Fruit fly (Drosophila melanogaster) whole organism, embryonic: ENCODE data around the gene slp1.
A peak's percentile ranks its signal among the peaks of the same experiment; 100 is the strongest.

Experiments used
- B-H1 ChIP-seq: fragments of 200-800 bp; sonication (Bioruptor generic); IDR thresholded peaks from 3 replicates; pipeline ENCODE4 v1.3.6; 2022; ENCODE audit warnings: missing biosample characterization, missing genetic modification characterization
- B-H2 ChIP-seq: fragments of 200-800 bp; sonication (Bioruptor generic); optimal IDR thresholded peaks from 2 replicates; lab custom pipeline; 2018; ENCODE audit warnings: missing biosample characterization, mild to moderate bottlenecking, missing genetic modification characterization
- CG11560 ChIP-seq: fragments of 200-800 bp; sonication (Bioruptor generic); IDR thresholded peaks from 3 replicates; pipeline ENCODE4 v1.3.6; 2022; ENCODE audit warnings: missing biosample characterization, missing genetic modification characterization
- CG11695 ChIP-seq: fragments of 200-800 bp; sonication (Bioruptor generic); IDR thresholded peaks from 3 replicates; pipeline ENCODE4 v1.3.6; 2022; ENCODE audit warnings: missing biosample characterization, missing genetic modification characterization
- CG11696 ChIP-seq: fragments of 200-800 bp; sonication (Bioruptor generic); IDR thresholded peaks from 2 replicates; pipeline ENCODE4 v1.3.6; 2022; ENCODE audit warnings: missing biosample characterization, missing genetic modification characterization
- CG11723 ChIP-seq: fragments of 200-800 bp; sonication (Bioruptor generic); optimal IDR thresholded peaks from 2 replicates; lab custom pipeline; 2017; ENCODE audit warnings: missing biosample characterization, mild to moderate bottlenecking, missing genetic modification characterization
- CG12071 ChIP-seq: fragments of 200-800 bp; sonication (Bioruptor generic); optimal IDR thresholded peaks from 3 replicates; lab custom pipeline; 2018; ENCODE audit warnings: missing biosample characterization, mild to moderate bottlenecking, missing genetic modification characterization
- CG13775 ChIP-seq: fragments of 200-800 bp; sonication (Bioruptor generic); optimal IDR thresholded peaks from 3 replicates; lab custom pipeline; 2017; ENCODE audit warnings: missing biosample characterization, mild to moderate bottlenecking, missing genetic modification characterization
- CG16815 ChIP-seq: fragments of 200-800 bp; sonication (Bioruptor generic); optimal IDR thresholded peaks from 3 replicates; lab custom pipeline; 2017; ENCODE audit warnings: missing biosample characterization, mild to moderate bottlenecking, missing genetic modification characterization
- CG2120 ChIP-seq: fragments of 200-800 bp; sonication (Bioruptor generic); optimal IDR thresholded peaks from 3 replicates; lab custom pipeline; 2016; ENCODE audit warnings: missing biosample characterization, missing genetic modification characterization
- CG2889 ChIP-seq: fragments of 200-800 bp; sonication (Bioruptor generic); IDR thresholded peaks from 3 replicates; pipeline ENCODE4 v1.3.6; 2022; ENCODE audit warnings: missing biosample characterization, missing genetic modification characterization
- CG30403 ChIP-seq: fragments of 200-800 bp; sonication (Bioruptor generic); optimal IDR thresholded peaks from 3 replicates; lab custom pipeline; 2016; ENCODE audit warnings: missing biosample characterization, missing genetic modification characterization
- CG32772 ChIP-seq: fragments of 200-800 bp; sonication (Bioruptor generic); IDR thresholded peaks from 2 replicates; pipeline ENCODE4 v1.3.6; 2022; ENCODE audit warnings: missing biosample characterization, missing genetic modification characterization
- CG4820 ChIP-seq: fragments of 200-800 bp; sonication (Bioruptor generic); optimal IDR thresholded peaks from 3 replicates; lab custom pipeline; 2016; ENCODE audit warnings: missing biosample characterization, missing genetic modification characterization
- CG6175 ChIP-seq: fragments of 200-800 bp; sonication (Bioruptor generic); IDR thresholded peaks from 3 replicates; pipeline ENCODE4 v1.3.6; 2022; ENCODE audit warnings: missing biosample characterization, missing genetic modification characterization
- CG9609 ChIP-seq: fragments of 200-800 bp; sonication (Bioruptor generic); optimal IDR thresholded peaks from 3 replicates; lab custom pipeline; 2016; ENCODE audit warnings: missing biosample characterization, missing genetic modification characterization
- CG9876 ChIP-seq: fragments of 200-800 bp; sonication (Bioruptor generic); optimal IDR thresholded peaks from 2 replicates; lab custom pipeline; 2016; ENCODE audit warnings: missing biosample characterization, missing genetic modification characterization
- CTCF ChIP-seq: fragments of 200-800 bp; sonication (Bioruptor generic); optimal IDR thresholded peaks from 2 replicates; lab custom pipeline; 2017; ENCODE audit warnings: missing biosample characterization, mild to moderate bottlenecking, missing genetic modification characterization, moderate library complexity
- CoRest ChIP-seq: fragments of 200-800 bp; sonication (Bioruptor generic); optimal IDR thresholded peaks from 3 replicates; lab custom pipeline; 2018; ENCODE audit warnings: missing biosample characterization, mild to moderate bottlenecking, missing genetic modification characterization, moderate library complexity
- D ChIP-seq, 2 experiments: fragments of 200-800 bp in 1 of 2; fragments of >200 bp in 1 of 2; sonication (Bioruptor generic) in 1 of 2; optimal IDR thresholded peaks; 2 replicates in 1 of 2; 3 replicates in 1 of 2; lab custom pipeline; 2017; ENCODE audit warnings: mild to moderate bottlenecking in 1 of 2, missing biosample characterization in 1 of 2, missing genetic modification characterization in 1 of 2, missing genetic modification reagents in 1 of 2
- D19A ChIP-seq: fragments of 200-800 bp; optimal IDR thresholded peaks from 3 replicates; lab custom pipeline; 2019; ENCODE audit warnings: missing biosample characterization, mild to moderate bottlenecking, missing genetic modification characterization, moderate library complexity
- D19B ChIP-seq: fragments of 200-800 bp; sonication (Bioruptor generic); optimal IDR thresholded peaks from 2 replicates; lab custom pipeline; 2017; ENCODE audit warnings: missing biosample characterization, mild to moderate bottlenecking, missing genetic modification characterization
- Deaf1 ChIP-seq: fragments of 200-800 bp; optimal IDR thresholded peaks from 3 replicates; lab custom pipeline; 2019; ENCODE audit warnings: missing biosample characterization, mild to moderate bottlenecking, missing genetic modification characterization, moderate library complexity
- Dfd ChIP-seq, 2 experiments: fragments of >200 bp; optimal IDR thresholded peaks; 2 replicates each; lab custom pipeline; 2017; ENCODE audit warnings: missing biosample characterization in 2 of 2, missing genetic modification characterization in 2 of 2
- Dip3 ChIP-seq: fragments of 200-800 bp; sonication (Bioruptor generic); optimal IDR thresholded peaks from 3 replicates; lab custom pipeline; 2016; ENCODE audit warnings: missing biosample characterization, missing genetic modification characterization
- E2f1 ChIP-seq: fragments of 200-800 bp; sonication (Bioruptor generic); IDR thresholded peaks from 2 replicates; pipeline ENCODE4 v1.3.6; 2022; ENCODE audit warnings: missing biosample characterization, missing genetic modification characterization
- Jarid2 ChIP-seq: fragments of 200-800 bp; sonication (Bioruptor generic); optimal IDR thresholded peaks from 3 replicates; lab custom pipeline; 2017; ENCODE audit warnings: mild to moderate bottlenecking, missing biosample characterization, missing genetic modification reagents, missing genetic modification characterization
- Mad ChIP-seq: fragments of 200-800 bp; sonication (Bioruptor generic); optimal IDR thresholded peaks from 2 replicates; lab custom pipeline; 2016; ENCODE audit warnings: missing biosample characterization, missing genetic modification characterization
- NK7.1 ChIP-seq: fragments of 200-800 bp; sonication (Bioruptor generic); optimal IDR thresholded peaks from 3 replicates; lab custom pipeline; 2016; ENCODE audit warnings: missing biosample characterization, missing genetic modification characterization
- NfI ChIP-seq: fragments of 200-800 bp; sonication (Bioruptor generic); optimal IDR thresholded peaks from 3 replicates; lab custom pipeline; 2018; ENCODE audit warnings: missing biosample characterization, mild to moderate bottlenecking, missing genetic modification characterization, moderate library complexity
- Scr ChIP-seq: fragments of 200-800 bp; sonication (Bioruptor generic); IDR thresholded peaks from 2 replicates; pipeline ENCODE4 v1.3.6; 2022; ENCODE audit warnings: missing biosample characterization, missing genetic modification characterization; ENCODE audit not compliant: partially characterized antibody
- Six4 ChIP-seq: fragments of 200-800 bp; sonication (Bioruptor generic); optimal IDR thresholded peaks from 2 replicates; lab custom pipeline; 2016; ENCODE audit warnings: missing biosample characterization, missing genetic modification characterization
- Taf1 ChIP-seq: fragments of 200-800 bp; sonication (Bioruptor generic); IDR thresholded peaks from 2 replicates; pipeline ENCODE4 v1.3.6; 2022; ENCODE audit warnings: missing biosample characterization, missing genetic modification characterization
- abd-A ChIP-seq: fragments of 200-800 bp; sonication (Bioruptor generic); optimal IDR thresholded peaks from 3 replicates; lab custom pipeline; 2019; ENCODE audit warnings: missing biosample characterization, mild to moderate bottlenecking, missing genetic modification characterization, moderate library complexity
- aop ChIP-seq: fragments of 200-800 bp; sonication (Bioruptor generic); IDR thresholded peaks from 2 replicates; pipeline ENCODE4 v1.3.6; 2022; ENCODE audit warnings: missing biosample characterization, missing genetic modification characterization
- ci ChIP-seq: fragments of 200-800 bp; sonication (Bioruptor generic); IDR thresholded peaks from 3 replicates; pipeline ENCODE4 v1.3.6; 2022; ENCODE audit warnings: missing biosample characterization, missing genetic modification characterization
- da ChIP-seq: fragments of 200-800 bp; sonication (Bioruptor generic); optimal IDR thresholded peaks from 2 replicates; lab custom pipeline; 2016; ENCODE audit warnings: missing biosample characterization, missing genetic modification characterization
- emc ChIP-seq: fragments of 200-800 bp; sonication (Bioruptor generic); optimal IDR thresholded peaks from 2 replicates; lab custom pipeline; 2016; ENCODE audit warnings: missing biosample characterization, missing genetic modification characterization
- ems ChIP-seq: fragments of 200-800 bp; sonication (Bioruptor generic); optimal IDR thresholded peaks from 3 replicates; lab custom pipeline; 2016; ENCODE audit warnings: missing biosample characterization, missing genetic modification characterization
- eve ChIP-seq, 2 experiments: fragments of >200 bp; optimal IDR thresholded peaks; 2 replicates each; lab custom pipeline; 2017; ENCODE audit warnings: missing biosample characterization in 2 of 2, missing genetic modification characterization in 2 of 2
- fru ChIP-seq: fragments of >200 bp; optimal IDR thresholded peaks from 2 replicates; lab custom pipeline; 2017
- gcm2 ChIP-seq: fragments of 200-800 bp; sonication (Bioruptor generic); optimal IDR thresholded peaks from 2 replicates; lab custom pipeline; 2016; ENCODE audit warnings: missing biosample characterization, missing genetic modification characterization
- grn ChIP-seq: fragments of 200-800 bp; sonication (Bioruptor generic); optimal IDR thresholded peaks from 3 replicates; lab custom pipeline; 2017; ENCODE audit warnings: missing biosample characterization, missing genetic modification characterization
- hbn ChIP-seq: fragments of 200-800 bp; sonication (Bioruptor generic); IDR thresholded peaks from 2 replicates; pipeline ENCODE4 v1.3.6; 2022; ENCODE audit warnings: missing biosample characterization, missing genetic modification characterization; ENCODE audit not compliant: partially characterized antibody
- lmd ChIP-seq: fragments of 200-800 bp; sonication (Bioruptor generic); IDR thresholded peaks from 2 replicates; pipeline ENCODE4 v1.3.6; 2022; ENCODE audit warnings: missing biosample characterization, missing genetic modification characterization
- odd ChIP-seq: fragments of 200-800 bp; sonication (Bioruptor generic); optimal IDR thresholded peaks from 2 replicates; lab custom pipeline; 2017; ENCODE audit warnings: missing biosample characterization, mild to moderate bottlenecking, missing genetic modification characterization
- pho ChIP-seq: fragments of 200-800 bp; sonication (Bioruptor generic); optimal IDR thresholded peaks from 2 replicates; lab custom pipeline; 2016; ENCODE audit warnings: missing biosample characterization, missing genetic modification characterization
- slou ChIP-seq: fragments of 200-800 bp; sonication (Bioruptor generic); optimal IDR thresholded peaks from 3 replicates; lab custom pipeline; 2016; ENCODE audit warnings: missing biosample characterization, missing genetic modification characterization
- ssp ChIP-seq: fragments of 200-800 bp; sonication (Bioruptor generic); IDR thresholded peaks from 2 replicates; pipeline ENCODE4 v1.3.6; 2022; ENCODE audit warnings: missing biosample characterization, missing genetic modification characterization
- tap ChIP-seq: fragments of 200-800 bp; optimal IDR thresholded peaks from 3 replicates; lab custom pipeline; 2019; ENCODE audit warnings: missing biosample characterization, mild to moderate bottlenecking, missing genetic modification characterization, moderate library complexity
- ttk ChIP-seq: fragments of 200-800 bp; sonication (Bioruptor generic); IDR thresholded peaks from 2 replicates; pipeline ENCODE4 v2.1.2; 2022; ENCODE audit warnings: missing biosample characterization, missing genetic modification characterization
- zfh1 ChIP-seq: fragments of 200-800 bp; sonication (Bioruptor generic); IDR thresholded peaks from 3 replicates; pipeline ENCODE4 v1.3.6; 2022; ENCODE audit warnings: missing biosample characterization, missing genetic modification characterization

Gene slp1

DNA sequence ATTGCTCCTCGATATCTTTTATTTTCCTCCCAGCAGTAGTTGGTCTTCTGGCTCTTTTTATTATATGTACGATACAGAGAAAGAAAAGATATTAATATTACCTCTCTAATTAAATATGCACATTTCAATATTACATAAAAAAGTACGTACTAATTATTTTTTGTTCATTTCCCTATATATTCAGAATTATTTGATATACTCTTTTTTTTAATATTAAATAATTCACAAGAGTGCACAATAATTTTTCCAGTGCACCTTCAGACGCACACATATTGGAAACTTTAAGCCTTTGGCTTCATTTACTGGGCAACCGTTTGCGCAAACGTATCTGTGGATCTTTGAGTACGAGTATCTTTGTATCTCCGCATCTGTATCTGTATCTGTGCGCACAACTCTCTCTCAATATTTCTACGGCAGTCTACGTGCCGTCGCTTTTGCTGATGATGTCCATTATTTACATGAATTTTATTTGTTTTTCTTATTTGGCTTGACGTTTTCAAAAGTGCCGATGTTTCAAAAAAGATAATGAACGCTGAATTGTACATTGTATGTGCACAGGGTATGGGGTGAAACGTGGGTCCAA, 48.8 kb upstream of the slp1 start:
- no peak for TF ChIP-seq Dfd (GFP tag; optimal IDR thresholded peaks at IDR 0.05; lab: Kevin White, UChicago)
- TF ChIP-seq D19A, result peak; percentile 94
- TF ChIP-seq fru (lab: Kevin White, UChicago), result no peak
- peak; percentile 84 for TF ChIP-seq grn (GFP tag; lab: Kevin White, UChicago)
- TF ChIP-seq D19B (GFP tag; lab: Kevin White, UChicago), result peak; percentile 27
- TF ChIP-seq gcm2 (GFP tag; lab: Kevin White, UChicago), result no peak
- TF ChIP-seq CG2889 (GFP tag; lab: Robert Waterston, UW), result no peak
- peak; percentile 30 for TF ChIP-seq CG2120 (GFP tag; lab: Kevin White, UChicago)
- TF ChIP-seq CG12071 (GFP tag; lab: Kevin White, UChicago), result no peak
- TF ChIP-seq pho (GFP tag; lab: Kevin White, UChicago), result no peak
- TF ChIP-seq lmd (GFP tag; lab: Robert Waterston, UW), result peak; percentile 84
- peak; percentile 83 for TF ChIP-seq CG13775 (GFP tag; lab: Kevin White, UChicago)
- peak; percentile 89 for TF ChIP-seq ttk
- peak; percentile 66 for TF ChIP-seq NfI (GFP tag; lab: Kevin White, UChicago)
- peak; percentile 67 for TF ChIP-seq Six4
- no peak for TF ChIP-seq CTCF (GFP tag; lab: Kevin White, UChicago)
- peak; percentile 28 for TF ChIP-seq abd-A (tag; lab: Kevin White, UChicago)
- peak; percentile 82 for TF ChIP-seq CG30403 (GFP tag; lab: Kevin White, UChicago)
- peak; percentile 74 for TF ChIP-seq CG32772 (GFP tag; lab: Robert Waterston, UW)
- TF ChIP-seq Dip3 (GFP tag; lab: Kevin White, UChicago), result no peak
- peak; percentile 75 for TF ChIP-seq CG4820 (GFP tag; lab: Kevin White, UChicago)
- 0 out of 3 replicates have a peak, but pooled peaks have one; percentile 63 for TF ChIP-seq CG11560 (tag; lab: Robert Waterston, UW)
- TF ChIP-seq zfh1 (GFP tag; lab: Robert Waterston, UW), result peak; percentile 80
- TF ChIP-seq odd (GFP tag; lab: Kevin White, UChicago), result peak; percentile 83
- no peak for TF ChIP-seq Mad (GFP tag; lab: Kevin White, UChicago)
- TF ChIP-seq NK7.1 (GFP tag; lab: Kevin White, UChicago), result peak; percentile 2
- TF ChIP-seq ems, result no peak
- TF ChIP-seq CG11695, result peak; percentile 80; the same call in 2 of the 3 replicates
- no peak for TF ChIP-seq emc (GFP tag; lab: Kevin White, UChicago)
- no peak for TF ChIP-seq da (GFP tag; lab: Kevin White, UChicago)
- TF ChIP-seq eve (GFP tag; optimal IDR thresholded peaks at IDR 0.05; lab: Kevin White, UChicago), result peak in 1 of 2 experiments; percentile 78
- TF ChIP-seq CG9876 (GFP tag; lab: Kevin White, UChicago), result no peak
- TF ChIP-seq E2f1 (GFP tag; lab: Robert Waterston, UW), result peak; percentile 85
- TF ChIP-seq CG11696, result peak; percentile 61
- TF ChIP-seq CoRest, result peak; percentile 94
- TF ChIP-seq CG6175 (GFP tag; lab: Robert Waterston, UW), result no peak
- TF ChIP-seq aop (GFP tag; lab: Robert Waterston, UW), result no peak
- no peak for TF ChIP-seq CG9609 (GFP tag; lab: Kevin White, UChicago)
- TF ChIP-seq hbn (GFP tag; lab: Robert Waterston, UW), result no peak
- TF ChIP-seq ci, result peak; percentile 82
- peak; percentile 74 for TF ChIP-seq Deaf1
- no peak for TF ChIP-seq Scr (GFP tag; lab: Robert Waterston, UW)
- peak; percentile 48 for TF ChIP-seq CG11723 (GFP tag; lab: Kevin White, UChicago)
- TF ChIP-seq CG16815 (GFP tag; lab: Kevin White, UChicago), result peak; percentile 83
- TF ChIP-seq ssp (GFP tag; lab: Robert Waterston, UW), result peak; percentile 80
- 0 out of 2 replicates have a peak, but pooled peaks have one; percentile 20 for TF ChIP-seq Taf1
- peak; percentile 93 for TF ChIP-seq tap (tag; lab: Kevin White, UChicago)
- TF ChIP-seq Jarid2, result peak; percentile 57
- TF ChIP-seq slou (GFP tag; lab: Kevin White, UChicago), result no peak
- TF ChIP-seq B-H1, result peak; percentile 59
- TF ChIP-seq B-H2 (GFP tag; lab: Kevin White, UChicago), result no peak
- TF ChIP-seq D (optimal IDR thresholded peaks at IDR 0.05; lab: Kevin White, UChicago), result no peak
- TF ChIP-seq D (GFP tag; optimal IDR thresholded peaks at IDR 0.05; lab: Kevin White, UChicago), result peak; percentile 74
